Worm (Caenorhabditis elegans) whole organism, L3 larva: ENCODE data around the gene F46B6.2.

Source experiments
- R02D3.7 ChIP-seq: fragments of 150-350 bp; optimal IDR thresholded peaks from 2 replicates; lab custom pipeline; 2014; ENCODE audit warnings: missing biosample characterization, missing genetic modification characterization
- ZK546.5 ChIP-seq: sonication (generic microtip); optimal IDR thresholded peaks from 2 replicates; lab custom pipeline; 2017; ENCODE audit warnings: missing biosample characterization, missing genetic modification characterization
- aly-2 ChIP-seq: fragments of 150-350 bp; optimal IDR thresholded peaks from 2 replicates; lab custom pipeline; 2014; ENCODE audit warnings: missing biosample characterization, missing genetic modification characterization
- daf-12 ChIP-seq: fragments of 150-350 bp; optimal IDR thresholded peaks from 2 replicates; lab custom pipeline; 2014; ENCODE audit warnings: missing biosample characterization, missing genetic modification reagents, missing genetic modification characterization
- egl-27 ChIP-seq: sonication (generic microtip); optimal IDR thresholded peaks from 4 replicates; lab custom pipeline; 2017; ENCODE audit warnings: missing biosample characterization, missing genetic modification reagents, missing genetic modification characterization
- fkh-10 ChIP-seq: sonication (generic microtip); optimal IDR thresholded peaks from 2 replicates; lab custom pipeline; 2017; ENCODE audit warnings: missing biosample characterization, missing genetic modification reagents, missing genetic modification characterization
- fkh-2 ChIP-seq: fragments of 150-350 bp; optimal IDR thresholded peaks from 2 replicates; lab custom pipeline; 2014; ENCODE audit warnings: missing biosample characterization, missing genetic modification reagents, missing genetic modification characterization
- nhr-237 ChIP-seq: fragments of 150-350 bp; optimal IDR thresholded peaks from 2 replicates; lab custom pipeline; 2014; ENCODE audit warnings: missing biosample characterization, missing genetic modification characterization
- nhr-28 ChIP-seq: fragments of 150-350 bp; optimal IDR thresholded peaks from 2 replicates; lab custom pipeline; 2014; ENCODE audit warnings: missing biosample characterization, missing genetic modification characterization
- nhr-77 ChIP-seq: fragments of 150-350 bp; optimal IDR thresholded peaks from 2 replicates; lab custom pipeline; 2014; ENCODE audit warnings: missing biosample characterization, missing genetic modification characterization
- skn-1 ChIP-seq: fragments of 150-350 bp; optimal IDR thresholded peaks from 2 replicates; lab custom pipeline; 2014; ENCODE audit warnings: missing biosample characterization, missing genetic modification characterization
- tbx-2 ChIP-seq: sonication (generic microtip); optimal IDR thresholded peaks from 2 replicates; lab custom pipeline; 2016; ENCODE audit warnings: mild to moderate bottlenecking, missing genetic modification characterization, missing compliant biosample characterization
- unc-39 ChIP-seq: sonication (generic microtip); optimal IDR thresholded peaks from 4 replicates; lab custom pipeline; 2017; ENCODE audit warnings: missing biosample characterization, missing genetic modification characterization
- unc-62 ChIP-seq: fragments of 150-350 bp; sonication (generic microtip); optimal IDR thresholded peaks from 4 replicates; lab custom pipeline; 2014; ENCODE audit warnings: missing biosample characterization, missing genetic modification reagents, missing genetic modification characterization

- TF ChIP-seq fkh-10 (no peak), fkh-2 (tag; lab: Kevin White, UChicago) (no peak), R02D3.7 (tag; lab: Kevin White, UChicago) (no peak), aly-2 (no peak), tbx-2 (tag; lab: Kevin White, UChicago) (no peak), ZK546.5 (tag; lab: Kevin White, UChicago) (no peak), daf-12 (tag; lab: Kevin White, UChicago) (no peak), nhr-77 (tag; lab: Kevin White, UChicago) (no peak), egl-27 (tag; lab: Kevin White, UChicago) (no peak), nhr-237 (tag; lab: Kevin White, UChicago) (no peak), nhr-28 (tag; lab: Kevin White, UChicago) (no peak), unc-39 (no peak), unc-62 (GFP tag; lab: Kevin White, UChicago) (no peak), skn-1 (tag; lab: Kevin White, UChicago) (no peak)
Measured at ce11 chrV:9725719-9726118, 46.4 kb upstream of the F46B6.2 start.
